Worm (Caenorhabditis elegans) whole organism, late embryonic: ENCODE data around the gene ZK637.14.

Experiments used
- C38D4.7 ChIP-seq: fragments of 200-800 bp; sonication (Bioruptor generic); optimal IDR thresholded peaks from 2 replicates; lab custom pipeline; 2018; ENCODE audit warnings: mild to moderate bottlenecking, missing genetic modification characterization, moderate library complexity, missing compliant biosample characterization
- K09A11.1 ChIP-seq: sonication (generic microtip); optimal IDR thresholded peaks from 2 replicates; lab custom pipeline; 2017; ENCODE audit warnings: antibody characterized with exemption, mild to moderate bottlenecking, missing genetic modification characterization, missing compliant biosample characterization; ENCODE audit not compliant: insufficient read depth
- T23F11.4 ChIP-seq: fragments of 200-800 bp; sonication (Bioruptor generic); optimal IDR thresholded peaks from 2 replicates; lab custom pipeline; 2018; ENCODE audit warnings: mild to moderate bottlenecking, missing genetic modification characterization, missing compliant biosample characterization
- Y22D7AL.16 ChIP-seq: sonication (generic microtip); optimal IDR thresholded peaks from 2 replicates; lab custom pipeline; 2016; ENCODE audit warnings: missing genetic modification characterization, missing compliant biosample characterization
- ceh-14 ChIP-seq: sonication (generic microtip); optimal IDR thresholded peaks from 2 replicates; lab custom pipeline; 2016; ENCODE audit warnings: missing genotype, missing genetic modification characterization, missing compliant biosample characterization
- ceh-18 ChIP-seq: sonication (generic microtip); optimal IDR thresholded peaks from 2 replicates; lab custom pipeline; 2016; ENCODE audit warnings: missing genetic modification characterization, missing compliant biosample characterization
- ceh-19 ChIP-seq: fragments of 200-800 bp; sonication (Bioruptor generic); optimal IDR thresholded peaks from 2 replicates; lab custom pipeline; 2018; ENCODE audit warnings: mild to moderate bottlenecking, missing genetic modification characterization, missing compliant biosample characterization
- ceh-22 ChIP-seq: sonication (generic microtip); optimal IDR thresholded peaks from 2 replicates; lab custom pipeline; 2017; ENCODE audit warnings: missing biosample characterization, missing genetic modification characterization
- ceh-24 ChIP-seq: sonication (generic microtip); optimal IDR thresholded peaks from 2 replicates; lab custom pipeline; 2016; ENCODE audit warnings: mild to moderate bottlenecking, missing genetic modification characterization, missing compliant biosample characterization
- ceh-31 ChIP-seq: sonication (generic microtip); optimal IDR thresholded peaks from 2 replicates; lab custom pipeline; 2016; ENCODE audit warnings: missing genetic modification characterization, missing compliant biosample characterization
- ceh-45 ChIP-seq: fragments of 200-800 bp; sonication (Bioruptor generic); IDR thresholded peaks from 2 replicates; pipeline ENCODE4 v1.3.6; 2022; ENCODE audit warnings: missing genetic modification reagents, missing genetic modification characterization, missing compliant biosample characterization
- ceh-6 ChIP-seq: fragments of 200-800 bp; sonication (Bioruptor generic); optimal IDR thresholded peaks from 2 replicates; lab custom pipeline; 2018; ENCODE audit warnings: mild to moderate bottlenecking, missing genetic modification characterization, missing compliant biosample characterization
- ceh-9 ChIP-seq: sonication (generic microtip); optimal IDR thresholded peaks from 2 replicates; lab custom pipeline; 2016; ENCODE audit warnings: mild to moderate bottlenecking, missing genetic modification characterization, inconsistent platforms, missing compliant biosample characterization
- che-1 ChIP-seq: sonication (generic microtip); optimal IDR thresholded peaks from 2 replicates; lab custom pipeline; 2016; ENCODE audit warnings: mild to moderate bottlenecking, missing genetic modification characterization, missing compliant biosample characterization
- dmd-4 ChIP-seq: sonication (generic microtip); optimal IDR thresholded peaks from 2 replicates; lab custom pipeline; 2016; ENCODE audit warnings: borderline replicate concordance, missing genetic modification characterization, missing compliant biosample characterization
- dve-1 ChIP-seq: sonication (generic microtip); optimal IDR thresholded peaks from 2 replicates; lab custom pipeline; 2017; ENCODE audit warnings: antibody characterized with exemption, mild to moderate bottlenecking, missing genetic modification characterization, missing compliant biosample characterization
- elt-4 ChIP-seq: sonication (generic microtip); optimal IDR thresholded peaks from 2 replicates; lab custom pipeline; 2016; ENCODE audit warnings: missing genetic modification characterization, missing compliant biosample characterization
- eyg-1 ChIP-seq: sonication (generic microtip); optimal IDR thresholded peaks from 2 replicates; lab custom pipeline; 2016; ENCODE audit warnings: missing genotype, missing genetic modification characterization, missing compliant biosample characterization
- fax-1 ChIP-seq: sonication (generic microtip); optimal IDR thresholded peaks from 2 replicates; lab custom pipeline; 2016; ENCODE audit warnings: missing genotype, missing genetic modification characterization, missing compliant biosample characterization
- fkh-10 ChIP-seq: fragments of 150-350 bp; optimal IDR thresholded peaks from 2 replicates; lab custom pipeline; 2014; ENCODE audit warnings: missing biosample characterization, missing genetic modification reagents, missing genetic modification characterization
- fkh-6 ChIP-seq: sonication (generic microtip); optimal IDR thresholded peaks from 2 replicates; lab custom pipeline; 2016; ENCODE audit warnings: missing genetic modification characterization, missing compliant biosample characterization
- hlh-13 ChIP-seq: fragments of 200-800 bp; sonication (Bioruptor generic); optimal IDR thresholded peaks from 2 replicates; lab custom pipeline; 2018; ENCODE audit warnings: mild to moderate bottlenecking, missing genetic modification characterization, missing compliant biosample characterization
- hlh-15 ChIP-seq: sonication (generic microtip); optimal IDR thresholded peaks from 2 replicates; lab custom pipeline; 2016; ENCODE audit warnings: missing genetic modification characterization, missing compliant biosample characterization
- hlh-30 ChIP-seq: sonication (generic microtip); optimal IDR thresholded peaks from 2 replicates; lab custom pipeline; 2017; ENCODE audit warnings: antibody characterized with exemption, missing genetic modification characterization, missing compliant biosample characterization; ENCODE audit not compliant: insufficient read depth
- hlh-6 ChIP-seq: sonication (generic microtip); optimal IDR thresholded peaks from 2 replicates; lab custom pipeline; 2016; ENCODE audit warnings: missing genotype, missing genetic modification characterization, missing compliant biosample characterization
- lim-6 ChIP-seq: sonication (generic microtip); optimal IDR thresholded peaks from 2 replicates; lab custom pipeline; 2016; ENCODE audit warnings: missing genetic modification characterization, missing compliant biosample characterization
- lin-11 ChIP-seq: fragments of 200-800 bp; sonication (Bioruptor generic); optimal IDR thresholded peaks from 2 replicates; lab custom pipeline; 2018; ENCODE audit warnings: mild to moderate bottlenecking, missing genetic modification characterization, missing compliant biosample characterization
- madf-2 ChIP-seq: sonication (generic microtip); optimal IDR thresholded peaks from 2 replicates; lab custom pipeline; 2017; ENCODE audit warnings: missing genetic modification characterization, missing compliant biosample characterization
- nfya-1 ChIP-seq: sonication (generic microtip); optimal IDR thresholded peaks from 2 replicates; lab custom pipeline; 2017; ENCODE audit warnings: missing genetic modification characterization, mild to moderate bottlenecking, missing compliant biosample characterization, antibody characterized with exemption, moderate library complexity
- nhr-11 ChIP-seq: fragments of 150-350 bp; optimal IDR thresholded peaks from 2 replicates; lab custom pipeline; 2014; ENCODE audit warnings: missing biosample characterization, missing genetic modification characterization
- nhr-232 ChIP-seq: sonication (generic microtip); optimal IDR thresholded peaks from 2 replicates; lab custom pipeline; 2016; ENCODE audit warnings: missing genetic modification characterization, missing compliant biosample characterization
- npax-4 ChIP-seq: sonication (generic microtip); optimal IDR thresholded peaks from 2 replicates; lab custom pipeline; 2016; ENCODE audit warnings: missing genetic modification characterization, missing compliant biosample characterization
- pha-2 ChIP-seq: sonication (generic microtip); optimal IDR thresholded peaks from 2 replicates; lab custom pipeline; 2017; ENCODE audit warnings: mild to moderate bottlenecking, missing genetic modification characterization, missing compliant biosample characterization
- pha-4 ChIP-seq: fragments of 150-350 bp; optimal IDR thresholded peaks from 2 replicates; lab custom pipeline; 2018; ENCODE audit warnings: missing biosample characterization, missing genetic modification reagents, missing genetic modification characterization
- rnt-1 ChIP-seq: sonication (generic microtip); optimal IDR thresholded peaks from 2 replicates; lab custom pipeline; 2016; ENCODE audit warnings: missing genetic modification characterization, missing compliant biosample characterization
- sdc-2 ChIP-seq: sonication (generic microtip); optimal IDR thresholded peaks from 2 replicates; lab custom pipeline; 2016; ENCODE audit warnings: missing genotype, missing genetic modification characterization, missing compliant biosample characterization
- sox-2 ChIP-seq: fragments of 200-800 bp; sonication (Bioruptor generic); IDR thresholded peaks from 2 replicates; pipeline ENCODE4 v1.3.6; 2022; ENCODE audit warnings: missing genetic modification reagents, missing genetic modification characterization, missing compliant biosample characterization
- sox-4 ChIP-seq: sonication (generic microtip); optimal IDR thresholded peaks from 2 replicates; lab custom pipeline; 2017; ENCODE audit warnings: mild to moderate bottlenecking, missing genetic modification characterization, inconsistent platforms, missing compliant biosample characterization
- syd-9 ChIP-seq: sonication (generic microtip); optimal IDR thresholded peaks from 2 replicates; lab custom pipeline; 2016; ENCODE audit warnings: mild to moderate bottlenecking, missing genetic modification characterization, moderate library complexity, missing compliant biosample characterization
- tbx-7 ChIP-seq: sonication (generic microtip); optimal IDR thresholded peaks from 2 replicates; lab custom pipeline; 2016; ENCODE audit warnings: missing genotype, missing genetic modification characterization, missing compliant biosample characterization
- ttx-3 ChIP-seq: sonication (generic microtip); optimal IDR thresholded peaks from 2 replicates; lab custom pipeline; 2016; ENCODE audit warnings: missing genetic modification reagents, missing genetic modification characterization, missing compliant biosample characterization
- unc-42 ChIP-seq: sonication (generic microtip); optimal IDR thresholded peaks from 2 replicates; lab custom pipeline; 2016; ENCODE audit warnings: missing genotype, missing genetic modification characterization, missing compliant biosample characterization
- ztf-16 ChIP-seq: sonication (generic microtip); optimal IDR thresholded peaks from 2 replicates; lab custom pipeline; 2017; ENCODE audit warnings: missing genetic modification characterization, missing compliant biosample characterization

Gene ZK637.14

DNA sequence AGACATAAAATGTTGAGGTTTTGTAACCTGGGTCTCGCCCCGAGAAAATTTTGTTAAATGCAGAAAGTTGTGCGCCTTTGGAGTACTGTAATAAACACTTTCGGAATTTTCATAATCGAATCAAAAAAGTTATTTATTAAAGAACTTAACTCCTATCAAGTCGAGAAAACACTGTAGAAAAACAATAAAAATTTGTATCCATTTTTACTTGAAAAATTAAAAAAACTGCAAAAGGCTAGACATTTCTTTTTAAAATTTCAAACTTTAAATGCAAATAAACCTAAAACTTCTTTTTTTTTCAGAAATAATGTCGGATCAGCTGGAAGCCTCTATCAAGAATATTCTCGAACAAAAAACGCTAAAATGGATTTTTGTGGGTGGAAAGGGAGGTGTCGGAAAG is 5.8 kb upstream of the ZK637.14 start, which contains the start of gene asna-1:
asna-1 (plus strand) TSS at position 301 of the 400 bp plus-strand sequence.
- TF ChIP-seq unc-42 (tag; lab: Kevin White, UChicago), result no peak
- no peak for TF ChIP-seq pha-2 (tag; lab: Kevin White, UChicago)
- no peak for TF ChIP-seq madf-2 (tag; lab: Kevin White, UChicago)
- TF ChIP-seq pha-4, result no peak
- no peak for TF ChIP-seq dmd-4 (tag; lab: Kevin White, UChicago)
- TF ChIP-seq sox-4 (tag; lab: Kevin White, UChicago), result no peak
- TF ChIP-seq ceh-19 (GFP tag; lab: Kevin White, UChicago), result no peak
- no peak for TF ChIP-seq tbx-7 (tag; lab: Kevin White, UChicago)
- no peak for TF ChIP-seq elt-4
- TF ChIP-seq ceh-31 (tag; lab: Kevin White, UChicago), result no peak
- no peak for TF ChIP-seq ztf-16 (tag; lab: Kevin White, UChicago)
- TF ChIP-seq ceh-24, result no peak

DNA sequence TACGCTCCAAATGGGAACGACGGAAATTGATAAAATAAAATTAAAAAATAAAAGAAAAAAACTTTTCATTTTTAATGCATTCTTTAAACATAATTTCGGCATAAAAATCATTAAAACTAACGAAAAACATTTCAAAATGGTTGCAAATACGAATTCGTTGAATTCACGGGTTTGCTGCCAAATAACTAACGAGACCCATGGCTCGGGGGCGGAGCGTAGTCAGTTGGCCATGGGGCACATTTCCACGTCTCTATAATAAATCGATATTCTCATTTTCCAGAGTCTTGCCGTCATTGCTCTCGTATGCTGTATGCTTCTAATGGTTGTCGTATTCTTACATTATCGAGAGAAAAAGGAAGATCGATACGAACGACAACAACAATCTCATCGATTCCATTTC is 4.5 kb upstream of the ZK637.14 start, which contains the start of gene ZK637.4:
ZK637.4 (plus strand) TSS at position 301 of the 400 bp plus-strand sequence.
- TF ChIP-seq ceh-18 (tag; lab: Kevin White, UChicago) (no peak), Y22D7AL.16 (tag; lab: Kevin White, UChicago) (no peak), ceh-19 (GFP tag; lab: Kevin White, UChicago) (no peak), ceh-24 (no peak), rnt-1 (tag; lab: Kevin White, UChicago) (no peak), lim-6 (tag; lab: Kevin White, UChicago) (no peak), nfya-1 (no peak), pha-4 (no peak), unc-42 (tag; lab: Kevin White, UChicago) (no peak), elt-4 (no peak), fax-1 (tag; lab: Kevin White, UChicago) (no peak), syd-9 (no peak), lin-11 (tag; lab: Kevin White, UChicago) (no peak), ceh-6 (no peak), ceh-22 (tag; lab: Kevin White, UChicago) (no peak), che-1 (tag; lab: Kevin White, UChicago) (no peak), hlh-6 (no peak), T23F11.4 (GFP tag; lab: Kevin White, UChicago) (no peak), eyg-1 (tag; lab: Kevin White, UChicago) (no peak), dve-1 (tag; lab: Kevin White, UChicago) (no peak)

- no peak for TF ChIP-seq K09A11.1 (tag; lab: Kevin White, UChicago)
- no peak for TF ChIP-seq ceh-9 (tag; lab: Kevin White, UChicago)
- no peak for TF ChIP-seq ceh-18 (tag; lab: Kevin White, UChicago)
- no peak for TF ChIP-seq sdc-2
- TF ChIP-seq ceh-22 (tag; lab: Kevin White, UChicago), result no peak
- no peak for TF ChIP-seq nhr-11
- TF ChIP-seq dve-1 (tag; lab: Kevin White, UChicago), result no peak
Measured at ce11 chrIII:8889931-8890330, 975 bp upstream of the ZK637.14 start, which contains the start of gene lnkn-1. lnkn-1 (plus strand) TSS chrIII:8890231.

DNA sequence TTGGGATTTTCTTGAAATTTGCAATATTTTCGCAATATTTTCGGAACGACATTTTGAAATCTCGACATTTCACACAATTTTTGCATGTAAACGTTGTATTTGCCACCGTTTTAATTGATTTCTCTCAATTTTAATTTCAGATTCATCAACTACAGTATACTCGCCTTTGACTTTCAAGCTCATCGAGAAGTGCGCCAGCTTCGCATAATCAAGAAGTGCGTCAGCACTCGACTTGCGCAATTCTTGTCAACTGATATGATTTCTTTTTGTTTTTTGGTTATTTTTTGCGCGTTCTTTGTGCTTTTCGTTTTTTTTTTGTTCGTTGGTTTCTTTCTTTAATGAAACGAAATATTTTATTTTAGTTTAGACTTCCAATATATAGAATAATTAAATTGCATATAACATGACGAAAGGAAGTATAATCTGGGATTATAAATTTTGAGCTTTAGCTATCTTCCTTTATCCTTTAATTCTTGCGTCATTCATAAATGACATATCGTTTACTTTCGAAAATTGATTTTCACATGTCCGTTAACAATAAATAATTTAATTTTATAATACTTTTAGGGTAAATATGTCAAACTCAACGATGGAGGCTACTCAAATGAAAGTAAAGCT is 1.7 kb downstream of the ZK637.14 start, which contains the start of gene famh-136:
famh-136 (plus strand) TSS at position 568 of the 618 bp plus-strand sequence.
- TF ChIP-seq sox-2 (GFP tag; lab: Robert Waterston, UW) (no peak), nfya-1 (peak; percentile 59), C38D4.7 (no peak), K09A11.1 (tag; lab: Kevin White, UChicago) (no peak), ceh-18 (tag; lab: Kevin White, UChicago) (peak; percentile 29), hlh-13 (GFP tag; lab: Kevin White, UChicago) (no peak), tbx-7 (tag; lab: Kevin White, UChicago) (no peak), ztf-16 (tag; lab: Kevin White, UChicago) (no peak), nhr-232 (tag; lab: Kevin White, UChicago) (peak; percentile 39), ttx-3 (tag; lab: Kevin White, UChicago) (peak; percentile 26), ceh-6 (no peak), hlh-15 (tag; lab: Kevin White, UChicago) (no peak), ceh-22 (tag; lab: Kevin White, UChicago) (no peak), che-1 (tag; lab: Kevin White, UChicago) (no peak), syd-9 (no peak), hlh-30 (tag; lab: Kevin White, UChicago) (no peak), npax-4 (no peak), ceh-24 (no peak), ceh-19 (GFP tag; lab: Kevin White, UChicago) (no peak), eyg-1 (tag; lab: Kevin White, UChicago) (no peak), ceh-45 (GFP tag; lab: Robert Waterston, UW) (0 out of 2 replicates have a peak, but pooled peaks have one; percentile 31), ceh-14 (tag; lab: Kevin White, UChicago) (peak; percentile 78), fkh-10 (GFP tag; lab: Kevin White, UChicago) (no peak), pha-4 (no peak), fkh-6 (tag; lab: Kevin White, UChicago) (no peak), dmd-4 (tag; lab: Kevin White, UChicago) (no peak)
